Fruit fly (Drosophila melanogaster): ENCODE results near the gene Msr-110.

Gene Msr-110

DNA sequence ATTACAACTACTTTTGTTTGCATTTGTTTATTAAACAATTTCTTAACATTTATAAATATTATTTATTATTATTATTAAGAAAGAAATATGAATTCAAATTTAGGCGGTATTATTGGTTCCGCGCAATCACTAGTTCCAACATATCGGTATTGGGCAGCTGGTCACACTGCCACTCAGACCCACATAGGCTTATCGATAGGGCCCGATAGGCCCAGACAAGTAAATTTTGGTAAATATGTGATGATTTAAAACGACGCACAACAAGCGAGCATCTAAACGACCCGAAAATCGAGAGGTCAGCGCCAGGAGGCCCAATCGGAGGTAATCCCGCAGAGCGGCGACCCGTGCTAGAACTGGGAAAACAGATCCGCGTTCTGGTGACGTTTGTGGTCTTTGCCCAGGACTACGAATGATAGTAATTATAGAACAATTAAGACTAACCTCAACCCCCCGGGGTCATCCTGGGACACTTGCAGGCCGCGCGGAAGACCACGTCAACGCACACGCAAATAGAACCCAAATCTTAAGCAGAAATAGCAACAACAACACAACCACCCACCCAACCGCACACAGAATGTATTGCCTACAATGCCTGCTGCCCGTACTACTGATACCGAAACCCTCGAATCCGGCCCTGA, 12.0 kb downstream of the Msr-110 start, which contains the start of gene bc10 (continued):
- TF ChIP-seq nerfin-2 (GFP tag; IDR thresholded peaks at IDR 0.05; ENCODE audit: partially characterized antibody): peak; percentile 77
- TF ChIP-seq Ravus (GFP tag; IDR thresholded peaks at IDR 0.05): no peak
- TF ChIP-seq BEAF-32 (GFP tag; optimal IDR thresholded peaks at IDR 0.05): peak; percentile 87
- TF ChIP-seq h (optimal IDR thresholded peaks at IDR 0.05): no peak
- TF ChIP-seq aop (GFP tag; IDR thresholded peaks at IDR 0.05): no peak
- TF ChIP-seq otp (GFP tag; IDR thresholded peaks at IDR 0.05): no peak
- no peak for TF ChIP-seq CG4404 (GFP tag; IDR thresholded peaks at IDR 0.05)
- no peak for TF ChIP-seq lmd (GFP tag; IDR thresholded peaks at IDR 0.05)
- TF ChIP-seq Sox100B (GFP tag; optimal IDR thresholded peaks at IDR 0.05): no peak
- no peak for TF ChIP-seq fd96Cb (tag; optimal IDR thresholded peaks at IDR 0.05)
- peak; percentile 73 for TF ChIP-seq ato (GFP tag; IDR thresholded peaks at IDR 0.05; ENCODE audit: partially characterized antibody)
- TF ChIP-seq phol (tag; optimal IDR thresholded peaks at IDR 0.05): peak; percentile 25
- TF ChIP-seq sna (GFP tag; IDR thresholded peaks at IDR 0.05; ENCODE audit: partially characterized antibody): peak; percentile 74
- no peak for TF ChIP-seq Poxn (GFP tag; IDR thresholded peaks at IDR 0.05)
- peak; percentile 30 for TF ChIP-seq CG14710 (tag; optimal IDR thresholded peaks at IDR 0.05)
- TF ChIP-seq Mrtf (GFP tag; IDR thresholded peaks at IDR 0.05): no peak
- TF ChIP-seq B-H2 (GFP tag; optimal IDR thresholded peaks at IDR 0.05): peak; percentile 32
- peak; percentile 74 for TF ChIP-seq zen (tag; optimal IDR thresholded peaks at IDR 0.05)
- peak; percentile 87 for TF ChIP-seq CG6791 (GFP tag; IDR thresholded peaks at IDR 0.05; ENCODE audit: partially characterized antibody)
- no peak for TF ChIP-seq Stat92E (GFP tag; optimal IDR thresholded peaks at IDR 0.05)
- TF ChIP-seq CG4424 (GFP tag; optimal IDR thresholded peaks at IDR 0.05): no peak
- peak; percentile 89 for TF ChIP-seq unc-4 (GFP tag; IDR thresholded peaks at IDR 0.05; ENCODE audit: partially characterized antibody)
- TF ChIP-seq MESR4 (GFP tag; optimal IDR thresholded peaks at IDR 0.05): peak; percentile 70
- peak; percentile 61 for TF ChIP-seq CG2116 (GFP tag; optimal IDR thresholded peaks at IDR 0.05)
- peak; percentile 94 for TF ChIP-seq Bgb (GFP tag; IDR thresholded peaks at IDR 0.05; ENCODE audit: partially characterized antibody)
- no peak for TF ChIP-seq Atf-2 (GFP tag; optimal IDR thresholded peaks at IDR 0.05)
- TF ChIP-seq p53 (GFP tag; optimal IDR thresholded peaks at IDR 0.05): no peak
- TF ChIP-seq Optix (GFP tag; IDR thresholded peaks at IDR 0.05): no peak
- no peak for TF ChIP-seq CG3726 (GFP tag; IDR thresholded peaks at IDR 0.05)
- no peak for TF ChIP-seq Ets65A (GFP tag)
- peak; percentile 42; the same call in 2 of the 3 replicates for TF ChIP-seq CG7963 (GFP tag; IDR thresholded peaks at IDR 0.05; ENCODE audit: partially characterized antibody)
- no peak for TF ChIP-seq Dad (GFP tag; optimal IDR thresholded peaks at IDR 0.05)
- TF ChIP-seq fd3F (GFP tag; optimal IDR thresholded peaks at IDR 0.05): no peak
- peak; percentile 78 for TF ChIP-seq hbn (GFP tag; IDR thresholded peaks at IDR 0.05; ENCODE audit: partially characterized antibody)
- TF ChIP-seq usp (GFP tag; optimal IDR thresholded peaks at IDR 0.05): no peak
- no peak for TF ChIP-seq CG12104 (GFP tag; optimal IDR thresholded peaks at IDR 0.05)
- TF ChIP-seq CG7372 (GFP tag; IDR thresholded peaks at IDR 0.05): no peak
- TF ChIP-seq bsh (GFP tag; optimal IDR thresholded peaks at IDR 0.05): no peak
- no peak for TF ChIP-seq CG10321 (GFP tag; IDR thresholded peaks at IDR 0.05)
- TF ChIP-seq CG6813 (GFP tag; optimal IDR thresholded peaks at IDR 0.05): no peak
- no peak for TF ChIP-seq CG18764 (GFP tag; optimal IDR thresholded peaks at IDR 0.05)
- TF ChIP-seq CG34376 (GFP tag; optimal IDR thresholded peaks at IDR 0.05): no peak
- peak; percentile 29 for TF ChIP-seq CG17829 (tag; optimal IDR thresholded peaks at IDR 0.05)
- TF ChIP-seq Nf-YC (tag; optimal IDR thresholded peaks at IDR 0.05): peak; percentile 35
- TF ChIP-seq sd (tag; optimal IDR thresholded peaks at IDR 0.05): no peak
- no peak for TF ChIP-seq B-H1 (GFP tag; IDR thresholded peaks at IDR 0.05)
- peak; percentile 84 for TF ChIP-seq CG34224 (GFP tag; IDR thresholded peaks at IDR 0.05; ENCODE audit: partially characterized antibody)
- TF ChIP-seq fru (optimal IDR thresholded peaks at IDR 0.05): no peak
- TF ChIP-seq Asciz (GFP tag; optimal IDR thresholded peaks at IDR 0.05): no peak
